Fruit fly (Drosophila melanogaster): ENCODE data around the gene Paip2.
A peak's percentile ranks its signal among the peaks of the same experiment; 100 is the strongest.

Gene Paip2

DNA sequence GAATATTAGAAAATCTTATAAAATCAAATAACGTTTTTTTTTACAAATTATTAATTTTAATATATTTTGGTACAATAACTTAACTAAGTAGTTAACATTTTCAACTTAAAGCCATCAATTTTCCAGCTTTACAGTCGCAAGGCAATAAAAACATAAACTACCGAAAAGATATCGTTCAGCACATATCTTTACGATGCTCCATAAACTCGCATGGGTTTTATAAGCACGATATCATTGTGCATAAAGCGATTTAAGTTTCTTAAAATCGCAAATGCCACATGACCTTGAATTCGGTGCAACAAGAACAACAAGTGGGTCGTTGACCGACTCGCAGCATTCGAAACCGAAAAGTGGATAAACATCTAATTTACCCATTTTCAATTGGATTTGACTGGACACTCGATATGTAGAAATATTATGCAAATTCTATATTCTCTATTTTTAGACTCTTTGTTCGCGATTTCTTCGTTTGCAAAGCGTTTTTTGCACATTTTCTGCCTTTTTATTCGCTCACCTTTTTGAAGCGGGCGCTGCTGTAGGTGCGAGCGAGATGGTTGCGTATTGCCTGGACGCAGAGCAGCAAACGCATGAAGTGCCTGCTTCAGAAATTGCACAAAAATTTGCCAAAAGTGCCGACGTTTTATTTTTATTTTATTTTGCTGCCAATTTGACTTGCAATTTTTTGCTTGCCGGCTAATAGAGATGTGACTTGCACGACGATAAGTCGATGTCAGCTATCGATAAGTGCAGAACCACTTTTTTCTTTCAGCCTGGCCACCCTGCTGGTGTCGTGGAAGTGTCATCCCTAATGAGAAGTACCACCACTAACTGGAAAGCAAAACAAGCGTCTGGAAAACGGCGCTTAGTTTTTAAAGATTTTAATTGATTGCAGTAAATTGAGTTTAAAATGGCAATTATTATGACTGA lies 19.4 kb upstream of the Paip2 start, which contains the start of gene Spc25 (continued):
- TF ChIP-seq pfk (GFP tag; optimal IDR thresholded peaks at IDR 0.05) (no peak), Atf3 (GFP tag; optimal IDR thresholded peaks at IDR 0.05) (peak; percentile 18), CG14710 (tag; optimal IDR thresholded peaks at IDR 0.05) (peak; percentile 58), Atf-2 (GFP tag; optimal IDR thresholded peaks at IDR 0.05) (peak; percentile 46), nom (GFP tag; optimal IDR thresholded peaks at IDR 0.05) (no peak), CG6765 (GFP tag; optimal IDR thresholded peaks at IDR 0.05) (no peak), tll (GFP tag; optimal IDR thresholded peaks at IDR 0.05) (peak in 1 of 2 experiments; percentile 40), otp (GFP tag; IDR thresholded peaks at IDR 0.05) (0 out of 3 replicates have a peak, but pooled peaks have one; percentile 47), tgo (GFP tag; IDR thresholded peaks at IDR 0.05) (peak; percentile 14; the same call in 1 of the 3 replicates), Abd-B (GFP tag; optimal IDR thresholded peaks at IDR 0.05) (no peak), NfI (GFP tag; optimal IDR thresholded peaks at IDR 0.05) (no peak), sd (tag; optimal IDR thresholded peaks at IDR 0.05) (no peak), pum (GFP tag; optimal IDR thresholded peaks at IDR 0.05) (peak; percentile 66), CG16779 (GFP tag; IDR thresholded peaks at IDR 0.05) (no peak), lilli (GFP tag; optimal IDR thresholded peaks at IDR 0.05) (peak; percentile 83), chm (GFP tag; IDR thresholded peaks at IDR 0.05) (no peak), peb (GFP tag; IDR thresholded peaks at IDR 0.05) (no peak), CG3065 (GFP tag; optimal IDR thresholded peaks at IDR 0.05) (peak; percentile 28), grau (tag; optimal IDR thresholded peaks at IDR 0.05) (no peak), CG4404 (GFP tag; IDR thresholded peaks at IDR 0.05) (no peak), Hr51 (GFP tag; optimal IDR thresholded peaks at IDR 0.05) (peak; percentile 42 to 71), usp (GFP tag; optimal IDR thresholded peaks at IDR 0.05) (no peak), dmrt11E (tag; optimal IDR thresholded peaks at IDR 0.05) (peak; percentile 12), CG32532 (GFP tag; IDR thresholded peaks at IDR 0.05) (peak; percentile 66), ewg (GFP tag; optimal IDR thresholded peaks at IDR 0.05) (no peak), CG17359 (tag; optimal IDR thresholded peaks at IDR 0.05) (no peak), Deaf1 (tag; optimal IDR thresholded peaks at IDR 0.05) (no peak), PHDP (tag; optimal IDR thresholded peaks at IDR 0.05) (peak; percentile 55), mam (GFP tag; optimal IDR thresholded peaks at IDR 0.05) (peak; percentile 79), nerfin-2 (GFP tag; IDR thresholded peaks at IDR 0.05; ENCODE audit: partially characterized antibody) (peak; percentile 75), CG5953 (GFP tag; IDR thresholded peaks at IDR 0.05) (no peak), zfh2 (GFP tag; optimal IDR thresholded peaks at IDR 0.05) (peak; percentile 75), Ets65A (GFP tag) (peak; percentile 95), Hr39 (optimal IDR thresholded peaks at IDR 0.05) (no peak), Chrac-16 (GFP tag; optimal IDR thresholded peaks at IDR 0.05) (peak; percentile 68), CG17802 (tag; optimal IDR thresholded peaks at IDR 0.05) (no peak), zfh1 (GFP tag; IDR thresholded peaks at IDR 0.05) (peak; percentile 45; the same call in 2 of the 3 replicates), CG11723 (GFP tag; optimal IDR thresholded peaks at IDR 0.05) (no peak), CG16813 (GFP tag; IDR thresholded peaks at IDR 0.05; ENCODE audit: partially characterized antibody) (peak; percentile 95), CG2120 (GFP tag; optimal IDR thresholded peaks at IDR 0.05) (peak; percentile 75), CG2875 (GFP tag; optimal IDR thresholded peaks at IDR 0.05) (no peak), Sin3A (optimal IDR thresholded peaks at IDR 0.05) (peak; percentile 87), Xbp1 (GFP tag; optimal IDR thresholded peaks at IDR 0.05) (peak; percentile 68), ash1 (GFP tag; optimal IDR thresholded peaks at IDR 0.05) (no peak), Oli (tag; optimal IDR thresholded peaks at IDR 0.05) (no peak), disco-r (GFP tag; optimal IDR thresholded peaks at IDR 0.05) (no peak), CG7745 (tag; optimal IDR thresholded peaks at IDR 0.05) (no peak), GATAe (GFP tag; conservative IDR thresholded peaks at IDR 0.05) (no peak), Doc2 (GFP tag; IDR thresholded peaks at IDR 0.05) (no peak)
